Fruit fly (Drosophila melanogaster): ENCODE measurements around the gene Arfip.

The Arfip gene

DNA sequence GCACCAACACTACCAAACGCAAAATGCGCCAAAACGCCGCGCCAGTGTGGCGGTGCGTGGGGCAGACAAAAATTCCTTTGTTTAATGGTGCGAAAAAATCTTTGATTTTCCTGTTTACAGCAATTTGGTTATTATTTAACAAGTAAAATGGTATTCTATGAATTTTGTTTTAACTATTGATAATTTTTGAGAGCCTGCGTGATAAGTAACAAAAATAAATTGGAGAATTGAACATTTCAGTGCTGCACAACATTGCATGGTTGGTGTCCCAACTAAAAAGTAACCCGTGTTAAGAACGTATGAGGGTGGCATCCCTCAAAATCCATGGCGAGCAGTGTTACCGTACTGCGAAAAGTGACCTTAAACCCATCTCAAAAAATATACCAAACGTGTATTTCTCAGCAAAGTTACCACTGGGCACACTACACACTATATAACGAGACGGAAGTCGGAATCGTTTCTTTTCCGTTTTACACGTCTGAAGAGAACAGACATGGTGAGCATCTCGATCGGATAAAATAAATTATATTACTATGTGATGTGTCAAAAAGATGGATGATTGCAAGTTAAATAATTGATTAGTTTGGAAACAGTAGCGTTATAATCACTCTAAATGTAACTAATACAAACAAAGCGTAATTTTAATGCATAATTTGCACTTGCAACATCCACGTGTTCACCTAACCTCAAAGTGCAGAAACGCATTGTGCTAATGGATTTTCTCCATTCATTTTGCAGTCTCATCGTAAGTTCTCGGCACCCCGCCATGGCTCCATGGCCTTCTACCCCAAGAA, 13.2 kb downstream of the Arfip start, which contains the start of the genes CG6693 and RpL3:
Gene CG6693 (minus strand): TSS at position 203 of the 794 bp plus-strand sequence.
Gene RpL3 (plus strand): TSS at position 458 of the 794 bp plus-strand sequence.
- no peak for TF ChIP-seq usp (GFP tag; optimal IDR thresholded peaks at IDR 0.05)
- no peak for TF ChIP-seq psq (optimal IDR thresholded peaks at IDR 0.05)
- TF ChIP-seq CG8478 (optimal IDR thresholded peaks at IDR 0.05): no peak
- TF ChIP-seq pan (optimal IDR thresholded peaks at IDR 0.05): no peak
- no peak for TF ChIP-seq Dll (optimal IDR thresholded peaks at IDR 0.05)
- TF ChIP-seq EcR (GFP tag; optimal IDR thresholded peaks at IDR 0.05): no peak

- TF ChIP-seq usp (GFP tag; optimal IDR thresholded peaks at IDR 0.05): no peak
- no peak for TF ChIP-seq Dll (optimal IDR thresholded peaks at IDR 0.05)
- TF ChIP-seq CG8478 (optimal IDR thresholded peaks at IDR 0.05): no peak
- TF ChIP-seq EcR (GFP tag; optimal IDR thresholded peaks at IDR 0.05): no peak
- TF ChIP-seq psq (optimal IDR thresholded peaks at IDR 0.05): no peak
- no peak for TF ChIP-seq pan (optimal IDR thresholded peaks at IDR 0.05)
These were observed 14.9 kb downstream of the Arfip start, which contains the start of gene CG6689 for dm6 chr3R:11219883-11220282. TSS of gene CG6689 (minus strand) at chr3R:11220064.

DNA sequence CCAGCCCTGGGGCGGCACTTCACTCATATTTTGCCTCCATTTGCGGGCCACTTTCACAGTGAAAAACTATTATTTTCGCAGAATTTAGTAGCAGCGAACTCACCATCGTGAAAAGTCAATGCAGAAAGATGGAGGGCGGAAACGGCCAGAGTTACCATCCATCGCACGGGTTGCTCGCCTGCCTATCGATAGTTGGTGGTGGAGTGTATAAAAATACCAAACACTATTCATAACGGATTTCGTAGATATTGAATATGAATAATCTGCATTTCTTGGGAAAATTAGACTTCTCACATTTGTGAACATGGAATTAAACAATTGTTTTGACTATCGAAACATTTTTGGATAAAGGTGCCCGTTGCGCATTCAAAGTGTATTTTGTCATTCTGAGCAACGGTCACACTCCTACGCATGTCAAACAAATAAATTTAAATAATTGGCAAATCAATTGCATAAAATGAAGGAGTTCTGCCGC, 18.6 kb downstream of the Arfip start, which contains the start of the genes RpS25 and CG4820:
Gene RpS25 (minus strand): TSS at position 132 of the 475 bp plus-strand sequence.
Gene CG4820 (plus strand): TSS at position 380 of the 475 bp plus-strand sequence.
- TF ChIP-seq usp (GFP tag; optimal IDR thresholded peaks at IDR 0.05) (no peak), pan (optimal IDR thresholded peaks at IDR 0.05) (no peak), EcR (GFP tag; optimal IDR thresholded peaks at IDR 0.05) (no peak), Dll (optimal IDR thresholded peaks at IDR 0.05) (no peak), psq (optimal IDR thresholded peaks at IDR 0.05) (no peak), CG8478 (optimal IDR thresholded peaks at IDR 0.05) (no peak)

DNA sequence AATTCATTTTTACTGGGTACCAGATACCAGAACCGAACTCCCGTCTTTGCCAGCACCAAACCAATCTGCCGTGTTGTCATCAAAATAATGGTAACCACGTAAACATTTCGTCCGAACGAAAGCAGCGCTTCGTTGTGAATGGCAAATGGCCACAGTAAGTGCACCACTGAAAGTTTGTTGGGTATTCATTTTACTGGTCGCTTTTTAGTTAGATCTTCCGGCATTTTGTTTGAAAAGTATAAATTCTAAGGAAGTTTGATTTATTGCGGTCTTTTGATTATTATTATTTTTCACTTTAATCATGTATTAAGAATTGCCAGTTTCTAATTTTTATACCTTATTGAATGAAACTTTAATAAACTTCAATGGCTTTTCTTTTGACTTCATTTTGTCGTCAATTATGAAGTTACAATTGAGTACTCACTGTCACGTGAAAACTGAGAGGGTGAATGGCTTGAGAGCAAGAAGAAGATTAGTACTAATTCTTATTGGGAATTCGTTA, 20.3 kb downstream of the Arfip start, which contains the start of gene ZnT86D:
Gene ZnT86D (minus strand): TSS at position 91 of the 502 bp plus-strand sequence.
- no peak for TF ChIP-seq Dll (optimal IDR thresholded peaks at IDR 0.05)
- TF ChIP-seq usp (GFP tag; optimal IDR thresholded peaks at IDR 0.05): no peak
- no peak for TF ChIP-seq psq (optimal IDR thresholded peaks at IDR 0.05)
- TF ChIP-seq pan (optimal IDR thresholded peaks at IDR 0.05): no peak
- TF ChIP-seq CG8478 (optimal IDR thresholded peaks at IDR 0.05): no peak
- TF ChIP-seq EcR (GFP tag; optimal IDR thresholded peaks at IDR 0.05): no peak

DNA sequence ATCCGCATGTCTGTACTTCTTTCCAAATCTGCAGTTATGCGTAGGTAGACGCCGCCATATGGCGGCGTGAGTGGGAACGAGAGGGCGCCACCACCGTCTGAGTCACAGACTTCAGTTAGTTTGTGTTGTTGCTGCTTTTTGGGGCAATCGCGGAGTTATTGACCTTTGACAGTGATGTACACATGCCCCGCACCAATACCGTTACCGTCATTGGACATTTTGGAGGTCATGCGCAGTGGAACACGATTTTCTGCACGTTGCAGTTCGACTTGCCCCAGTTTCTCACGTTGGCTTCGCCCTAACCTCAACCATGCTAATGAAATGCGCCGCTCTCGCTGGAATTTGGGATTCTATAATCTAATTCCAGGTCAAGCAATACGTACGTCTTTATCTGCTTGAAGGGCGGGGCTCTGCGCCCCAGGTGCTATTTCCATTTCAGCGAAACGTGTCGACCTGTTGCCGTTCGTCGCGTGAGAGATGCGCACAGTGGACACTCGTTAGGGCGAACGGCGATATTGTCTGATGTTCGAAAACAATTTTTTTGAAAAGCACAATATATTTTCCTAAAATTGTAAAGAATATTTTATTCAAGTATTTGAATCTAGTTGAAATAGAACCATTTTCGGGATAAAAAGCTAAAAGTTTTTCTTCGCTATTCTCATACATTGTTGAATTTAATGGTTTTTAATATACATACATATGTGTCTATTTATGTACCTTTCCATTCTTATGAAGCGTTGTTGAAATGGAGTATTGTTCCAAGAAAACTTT, 23.3 kb downstream of the Arfip start:
- TF ChIP-seq Dll (optimal IDR thresholded peaks at IDR 0.05) (no peak), usp (GFP tag; optimal IDR thresholded peaks at IDR 0.05) (no peak), CG8478 (optimal IDR thresholded peaks at IDR 0.05) (no peak)

DNA sequence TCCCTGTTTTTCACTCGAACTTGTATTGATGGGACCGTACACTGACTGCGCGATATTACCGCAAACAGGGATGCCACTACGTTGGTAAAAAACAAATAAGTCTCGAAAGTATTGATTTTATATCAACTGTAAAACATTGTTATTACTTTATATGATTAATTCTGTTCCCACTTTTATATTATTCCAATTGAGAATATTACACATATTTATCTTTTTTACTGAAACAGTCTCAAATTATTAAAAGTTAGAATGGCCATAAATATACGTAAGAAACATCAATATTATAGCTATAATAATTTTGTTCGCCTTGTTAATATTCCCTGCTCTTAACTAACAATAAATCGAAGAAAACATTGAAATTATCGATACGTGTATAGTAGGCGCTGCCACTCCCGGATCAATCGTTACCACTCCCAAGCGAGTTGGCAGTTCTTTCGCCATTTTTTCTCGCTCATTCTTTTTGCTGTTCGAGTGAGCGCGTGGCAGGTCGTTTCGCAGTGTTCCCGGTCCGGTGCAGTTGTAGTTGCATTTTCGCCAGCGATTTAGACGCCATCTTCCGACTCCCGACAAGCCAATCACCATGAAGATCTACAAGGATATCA, 24.9 kb downstream of the Arfip start, which contains the start of the genes SdhC and Tctp:
Gene SdhC (minus strand): TSS at position 49 of the 602 bp plus-strand sequence.
Gene Tctp (plus strand): TSS at position 447 of the 602 bp plus-strand sequence.
- TF ChIP-seq Dll (optimal IDR thresholded peaks at IDR 0.05) (no peak), pan (optimal IDR thresholded peaks at IDR 0.05) (no peak), usp (GFP tag; optimal IDR thresholded peaks at IDR 0.05) (no peak), EcR (GFP tag; optimal IDR thresholded peaks at IDR 0.05) (no peak), psq (optimal IDR thresholded peaks at IDR 0.05) (no peak), CG8478 (optimal IDR thresholded peaks at IDR 0.05) (no peak)

DNA sequence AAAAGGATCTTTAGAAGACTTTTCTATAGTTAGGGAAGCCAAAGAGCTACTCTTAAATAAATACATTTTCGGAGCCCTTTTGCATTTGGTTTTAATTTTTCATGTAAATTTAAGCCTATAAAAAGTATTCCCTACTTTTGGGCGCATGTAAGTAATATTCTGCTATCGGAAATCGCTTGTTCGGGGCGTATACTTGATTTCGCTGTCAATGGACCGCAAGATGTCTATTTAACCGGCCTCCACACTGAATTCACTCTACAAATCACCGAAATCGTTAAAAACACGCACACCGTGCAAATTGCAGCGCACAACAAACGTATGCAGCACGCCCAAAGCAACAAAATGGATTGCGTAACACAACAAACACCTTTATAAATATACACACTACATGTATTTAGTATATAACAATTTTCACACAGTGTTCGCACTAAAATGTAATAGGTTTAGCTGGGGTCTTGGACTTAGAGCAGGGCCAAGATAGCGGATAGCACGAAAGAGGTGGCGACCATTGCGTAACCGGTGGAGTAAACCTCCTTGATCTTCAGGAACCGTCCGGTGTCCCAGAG, 26.0 kb downstream of the Arfip start:
- TF ChIP-seq CG8478 (optimal IDR thresholded peaks at IDR 0.05) (no peak), pan (optimal IDR thresholded peaks at IDR 0.05) (no peak), Dll (optimal IDR thresholded peaks at IDR 0.05) (no peak), psq (optimal IDR thresholded peaks at IDR 0.05) (no peak), usp (GFP tag; optimal IDR thresholded peaks at IDR 0.05) (no peak), EcR (GFP tag; optimal IDR thresholded peaks at IDR 0.05) (no peak)

- TF ChIP-seq usp (GFP tag; optimal IDR thresholded peaks at IDR 0.05) (no peak), psq (optimal IDR thresholded peaks at IDR 0.05) (no peak), CG8478 (optimal IDR thresholded peaks at IDR 0.05) (no peak), pan (optimal IDR thresholded peaks at IDR 0.05) (peak; percentile 88), EcR (GFP tag; optimal IDR thresholded peaks at IDR 0.05) (no peak), Dll (optimal IDR thresholded peaks at IDR 0.05) (no peak)
These were observed 33.9 kb downstream of the Arfip start for dm6 chr3R:11200885-11201421.

dm6 chr3R:11200042-11200884, 34.5 kb downstream of the Arfip start:
- no peak for TF ChIP-seq pan (optimal IDR thresholded peaks at IDR 0.05)
- no peak for TF ChIP-seq Dll (optimal IDR thresholded peaks at IDR 0.05)
- TF ChIP-seq EcR (GFP tag; optimal IDR thresholded peaks at IDR 0.05): peak in 1 of 2 experiments; percentile 74

Measured in whole organism.